Fruit fly (Drosophila melanogaster): ENCODE results near the gene CG12883.
A peak's percentile ranks its signal among the peaks of the same experiment; 100 is the strongest.

Gene CG12883

DNA sequence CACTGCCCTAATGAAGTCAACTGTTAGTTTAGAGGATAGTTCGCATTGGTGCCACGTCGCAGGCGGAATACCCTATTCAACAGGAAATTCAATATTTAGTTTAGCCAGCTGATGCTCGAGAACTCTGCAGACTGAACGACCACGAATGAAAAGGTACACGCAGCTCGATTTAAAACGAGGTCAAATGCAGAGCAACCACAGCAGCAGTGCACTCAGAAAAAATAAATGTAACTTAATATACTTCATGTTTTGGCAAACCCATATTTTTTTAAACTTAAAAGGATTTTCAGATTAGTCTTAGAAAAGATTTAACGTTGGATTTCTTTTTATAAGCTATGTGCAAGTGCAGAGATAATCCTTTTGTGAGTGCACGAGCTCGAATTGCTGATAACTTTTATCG, 24.0 kb upstream of the CG12883 start:
- TF ChIP-seq h (GFP tag; optimal IDR thresholded peaks at IDR 0.05) = no peak
- no peak for TF ChIP-seq rgr (GFP tag; optimal IDR thresholded peaks at IDR 0.05)
- no peak for TF ChIP-seq Jra (GFP tag; optimal IDR thresholded peaks at IDR 0.05)

- TF ChIP-seq woc (GFP tag; optimal IDR thresholded peaks at IDR 0.05) (no peak), sage (GFP tag; optimal IDR thresholded peaks at IDR 0.05) (no peak), CG32264 (GFP tag; optimal IDR thresholded peaks at IDR 0.05) (no peak), Hr78 (GFP tag; optimal IDR thresholded peaks at IDR 0.05) (no peak), Myc (optimal IDR thresholded peaks at IDR 0.05) (peak; percentile 23), Jra (GFP tag; optimal IDR thresholded peaks at IDR 0.05) (no peak), ey (GFP tag; optimal IDR thresholded peaks at IDR 0.05) (no peak), jim (GFP tag; optimal IDR thresholded peaks at IDR 0.05) (no peak), usp (GFP tag; optimal IDR thresholded peaks at IDR 0.05) (no peak)
Observed at dm6 chr3R:27656686-27657535, 22.2 kb upstream of the CG12883 start, which contains the start of gene tau. tau (minus strand) TSS chr3R:27656996.

dm6 chr3R:27660127-27660579, 18.9 kb upstream of the CG12883 start, which contains the start of gene Mlc1:
Mlc1 (minus strand) TSS chr3R:27660177.
- TF ChIP-seq dl (GFP tag; optimal IDR thresholded peaks at IDR 0.05; ENCODE audit: insufficient read depth in 1 of 2, partially characterized antibody in 2 of 2) (no peak), CG9705 (GFP tag; optimal IDR thresholded peaks at IDR 0.05) (no peak), Sp1 (GFP tag; optimal IDR thresholded peaks at IDR 0.05) (no peak), foxo (GFP tag; optimal IDR thresholded peaks at IDR 0.05) (no peak)

- no peak for TF ChIP-seq Dif (GFP tag; optimal IDR thresholded peaks at IDR 0.05; ENCODE audit: partially characterized antibody)
- no peak for TF ChIP-seq fru (GFP tag; optimal IDR thresholded peaks at IDR 0.05)
- TF ChIP-seq Hr78 (GFP tag; optimal IDR thresholded peaks at IDR 0.05) = no peak
- no peak for TF ChIP-seq woc (GFP tag; optimal IDR thresholded peaks at IDR 0.05)
- no peak for TF ChIP-seq pan (optimal IDR thresholded peaks at IDR 0.05)
- no peak for TF ChIP-seq usp (GFP tag; optimal IDR thresholded peaks at IDR 0.05)
- TF ChIP-seq Myc (optimal IDR thresholded peaks at IDR 0.05) = no peak
- TF ChIP-seq Rel (GFP tag; optimal IDR thresholded peaks at IDR 0.05) = no peak
- no peak for TF ChIP-seq Rel (tag; optimal IDR thresholded peaks at IDR 0.05)
- no peak for TF ChIP-seq lola (GFP tag; optimal IDR thresholded peaks at IDR 0.05)
- no peak for TF ChIP-seq brk (GFP tag; optimal IDR thresholded peaks at IDR 0.05)
- no peak for TF ChIP-seq sage (GFP tag; optimal IDR thresholded peaks at IDR 0.05)
- TF ChIP-seq foxo (GFP tag; optimal IDR thresholded peaks at IDR 0.05) = no peak
- no peak for TF ChIP-seq br (GFP tag; optimal IDR thresholded peaks at IDR 0.05)
- TF ChIP-seq Jra (GFP tag; optimal IDR thresholded peaks at IDR 0.05) = no peak
- TF ChIP-seq Abd-B (GFP tag; optimal IDR thresholded peaks at IDR 0.05) = no peak
- no peak for TF ChIP-seq Sp1 (GFP tag; optimal IDR thresholded peaks at IDR 0.05)
- TF ChIP-seq psq (GFP tag; optimal IDR thresholded peaks at IDR 0.05) = no peak
- no peak for TF ChIP-seq CG32264 (GFP tag; optimal IDR thresholded peaks at IDR 0.05)
Observed at dm6 chr3R:27661389-27661788, 17.7 kb upstream of the CG12883 start.

DNA sequence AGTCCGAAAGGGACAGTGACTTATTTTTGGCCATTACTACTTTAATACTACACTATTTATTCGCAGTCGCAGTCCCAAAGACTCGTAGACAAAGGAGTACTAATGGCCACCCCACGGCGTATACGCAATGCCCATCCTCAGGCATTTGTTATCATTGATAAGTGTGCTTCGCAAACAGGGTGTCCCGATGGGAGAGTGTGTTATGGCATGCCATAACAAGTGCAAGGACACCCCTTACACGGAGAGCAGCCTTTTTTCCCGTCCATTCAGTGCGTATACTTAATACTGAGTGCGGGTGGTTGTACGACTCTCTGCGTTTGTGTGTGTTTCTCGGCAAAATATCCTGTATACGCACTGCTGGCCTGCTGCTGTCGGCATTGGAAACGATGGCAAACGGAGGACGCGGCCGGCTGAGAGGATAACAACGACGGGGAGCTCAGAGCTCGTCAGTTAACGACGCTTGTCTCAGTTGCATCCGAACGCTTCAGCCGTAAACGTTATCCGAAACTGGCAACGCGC, 17.1 kb upstream of the CG12883 start, which contains the start of gene unc80:
TSS of gene unc80 (plus strand) at position 469 of the 519 bp plus-strand sequence.
- TF ChIP-seq brk (GFP tag; optimal IDR thresholded peaks at IDR 0.05) = no peak
- TF ChIP-seq dl (GFP tag; optimal IDR thresholded peaks at IDR 0.05; ENCODE audit: insufficient read depth in 1 of 2, partially characterized antibody in 2 of 2) = no peak
- TF ChIP-seq GATAd (GFP tag; optimal IDR thresholded peaks at IDR 0.05) = no peak
- TF ChIP-seq HLH106 (tag; optimal IDR thresholded peaks at IDR 0.05) = no peak
- no peak for TF ChIP-seq CG9705 (GFP tag; optimal IDR thresholded peaks at IDR 0.05)
- no peak for TF ChIP-seq Vsx2 (GFP tag; optimal IDR thresholded peaks at IDR 0.05; ENCODE audit: partially characterized antibody)
- TF ChIP-seq Hnf4 (GFP tag; optimal IDR thresholded peaks at IDR 0.05) = no peak
- TF ChIP-seq ey (GFP tag; optimal IDR thresholded peaks at IDR 0.05) = no peak
- no peak for TF ChIP-seq Mio (GFP tag; optimal IDR thresholded peaks at IDR 0.05)
- TF ChIP-seq usp (GFP tag; optimal IDR thresholded peaks at IDR 0.05) = no peak
- no peak for TF ChIP-seq jim (GFP tag; optimal IDR thresholded peaks at IDR 0.05)
- no peak for TF ChIP-seq fru (GFP tag; optimal IDR thresholded peaks at IDR 0.05)
- TF ChIP-seq br (GFP tag; optimal IDR thresholded peaks at IDR 0.05) = no peak
- no peak for TF ChIP-seq Dfd (GFP tag; optimal IDR thresholded peaks at IDR 0.05)
- TF ChIP-seq h (GFP tag; optimal IDR thresholded peaks at IDR 0.05) = no peak
- no peak for TF ChIP-seq Sp1 (GFP tag; optimal IDR thresholded peaks at IDR 0.05)
- no peak for TF ChIP-seq CG32264 (GFP tag; optimal IDR thresholded peaks at IDR 0.05)
- no peak for TF ChIP-seq sv (GFP tag; optimal IDR thresholded peaks at IDR 0.05)
- TF ChIP-seq Abd-B (GFP tag; optimal IDR thresholded peaks at IDR 0.05) = no peak
- TF ChIP-seq tai (GFP tag; optimal IDR thresholded peaks at IDR 0.05) = no peak

All from whole organism, wandering third instar larva.